Worm (Caenorhabditis elegans) whole organism, late embryonic: ENCODE results near the gene gtap-2.

Experiments used
- elt-2 ChIP-seq: sonication (generic microtip); optimal IDR thresholded peaks from 2 replicates; lab custom pipeline; 2016; ENCODE audit warnings: missing genetic modification reagents, missing genetic modification characterization, missing compliant biosample characterization
- sox-2 ChIP-seq: fragments of 200-800 bp; sonication (Bioruptor generic); IDR thresholded peaks from 2 replicates; pipeline ENCODE4 v1.3.6; 2022; ENCODE audit warnings: missing genetic modification reagents, missing genetic modification characterization, missing compliant biosample characterization

- TF ChIP-seq elt-2 (tag; lab: Kevin White, UChicago) (no peak), sox-2 (GFP tag; lab: Robert Waterston, UW) (no peak)
Observed at ce11 chrIII:9775916-9776315, 32.4 kb upstream of the gtap-2 start.
